Fruit fly (Drosophila melanogaster): ENCODE data around the gene p38c.

p38c gene

DNA sequence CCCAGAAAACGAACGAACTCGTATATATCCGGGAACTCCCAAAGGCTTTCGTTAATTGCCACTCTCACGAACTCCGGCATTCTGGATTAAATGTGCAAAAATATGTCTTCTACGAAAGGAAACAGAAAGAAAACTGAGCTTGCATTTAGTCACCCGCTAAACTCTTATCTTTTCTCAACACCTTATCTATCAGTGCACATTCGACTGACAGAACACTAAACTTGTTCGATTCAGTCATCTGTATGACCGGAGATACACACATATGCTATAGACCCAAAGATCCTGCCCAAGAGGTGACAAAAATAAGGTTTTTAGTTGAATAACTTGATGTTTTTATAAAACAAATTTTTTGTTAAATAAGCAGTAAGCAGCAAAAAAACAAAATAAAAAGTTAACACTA, at the start of gene p38c:
Gene p38c, minus strand, starts transcription at position 101 of the 400 bp plus-strand sequence.
- no peak for TF ChIP-seq h (optimal IDR thresholded peaks at IDR 0.05)
- no peak for TF ChIP-seq psq (optimal IDR thresholded peaks at IDR 0.05)
- no peak for TF ChIP-seq Sin3A (optimal IDR thresholded peaks at IDR 0.05)
- no peak for TF ChIP-seq Myc (optimal IDR thresholded peaks at IDR 0.05)
- TF ChIP-seq ttk (optimal IDR thresholded peaks at IDR 0.05), result no peak
- no peak for TF ChIP-seq insv (optimal IDR thresholded peaks at IDR 0.05)

DNA sequence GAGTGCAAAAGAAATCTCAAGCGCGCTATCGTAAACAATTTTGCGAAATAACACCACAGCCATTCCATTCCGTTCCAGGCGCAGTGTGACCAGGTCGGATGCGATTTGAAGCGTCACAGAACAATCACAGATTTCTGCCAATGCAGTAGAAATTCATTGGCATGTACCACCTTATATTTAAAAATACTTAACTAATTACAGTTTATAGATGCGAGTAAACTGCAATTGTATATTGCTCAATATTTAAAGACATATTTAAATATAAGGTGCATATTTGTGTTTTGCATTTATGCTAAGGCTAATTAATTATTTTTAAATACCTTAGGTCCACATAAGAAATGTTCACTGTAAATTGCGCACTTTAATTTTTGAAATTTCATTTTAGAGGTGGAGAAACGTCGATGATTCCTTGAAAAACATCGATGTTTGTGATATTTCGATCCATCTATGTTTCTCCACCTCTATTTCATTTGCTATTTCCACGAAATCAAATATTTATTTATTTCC, 43.4 kb upstream of the p38c start, which contains the start of the genes SMC6 and CG6204:
Gene SMC6, minus strand, starts transcription at position 51 of the 507 bp plus-strand sequence.
Gene CG6204, plus strand, starts transcription at position 460 of the 507 bp plus-strand sequence.
- no peak for TF ChIP-seq Myc (optimal IDR thresholded peaks at IDR 0.05)
- no peak for TF ChIP-seq h (optimal IDR thresholded peaks at IDR 0.05)
- no peak for TF ChIP-seq Sin3A (optimal IDR thresholded peaks at IDR 0.05)
- no peak for TF ChIP-seq ttk (optimal IDR thresholded peaks at IDR 0.05)
- no peak for TF ChIP-seq psq (optimal IDR thresholded peaks at IDR 0.05)
- TF ChIP-seq insv (optimal IDR thresholded peaks at IDR 0.05), result no peak

DNA sequence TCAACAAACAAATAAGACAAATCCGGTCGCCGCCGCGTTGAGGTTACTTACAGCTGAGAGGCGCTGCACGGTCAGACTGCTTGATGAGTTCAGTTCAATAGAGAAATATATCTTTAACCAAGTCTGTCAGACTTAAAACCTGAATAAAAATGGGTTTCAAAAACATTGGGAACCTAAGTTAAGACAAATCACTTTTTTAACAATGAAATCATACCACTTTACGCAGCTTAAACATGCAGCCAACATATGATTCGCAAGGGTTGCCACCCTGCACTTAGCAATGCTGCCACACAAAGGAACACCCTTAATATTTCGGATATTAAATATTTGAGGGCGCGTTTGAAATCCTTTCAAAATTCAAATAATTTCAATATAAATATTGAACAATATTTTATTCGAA, 38.6 kb upstream of the p38c start, which contains the start of gene CG5515:
Gene CG5515, minus strand, starts transcription at position 278 of the 400 bp plus-strand sequence.
- TF ChIP-seq h (optimal IDR thresholded peaks at IDR 0.05) (no peak), insv (optimal IDR thresholded peaks at IDR 0.05) (no peak), Myc (optimal IDR thresholded peaks at IDR 0.05) (no peak), psq (optimal IDR thresholded peaks at IDR 0.05) (no peak), ttk (optimal IDR thresholded peaks at IDR 0.05) (no peak), Sin3A (optimal IDR thresholded peaks at IDR 0.05) (no peak)

DNA sequence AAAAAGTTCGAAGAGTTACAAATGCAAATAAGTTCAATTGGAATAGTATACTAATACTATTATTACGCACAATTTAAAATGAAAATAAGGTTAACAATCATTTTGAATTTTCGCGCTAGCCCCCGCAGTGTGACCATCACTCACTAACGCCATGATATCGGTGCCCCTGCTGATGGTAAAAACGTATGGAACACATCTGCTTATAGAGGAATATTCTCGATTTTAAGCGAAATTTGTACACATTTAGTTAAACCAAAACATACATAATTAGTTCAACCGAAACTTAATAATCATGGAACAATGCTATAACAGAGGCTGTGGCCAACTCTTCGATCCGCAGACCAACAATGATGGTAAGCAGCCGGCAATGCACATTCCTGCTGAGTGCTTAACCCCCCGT, 36.2 kb upstream of the p38c start, which contains the start of gene mora:
Gene mora, plus strand, starts transcription at position 172 of the 400 bp plus-strand sequence.
- no peak for TF ChIP-seq ttk (optimal IDR thresholded peaks at IDR 0.05)
- no peak for TF ChIP-seq h (optimal IDR thresholded peaks at IDR 0.05)
- TF ChIP-seq psq (optimal IDR thresholded peaks at IDR 0.05), result no peak
- TF ChIP-seq Myc (optimal IDR thresholded peaks at IDR 0.05), result no peak
- no peak for TF ChIP-seq insv (optimal IDR thresholded peaks at IDR 0.05)
- no peak for TF ChIP-seq Sin3A (optimal IDR thresholded peaks at IDR 0.05)

DNA sequence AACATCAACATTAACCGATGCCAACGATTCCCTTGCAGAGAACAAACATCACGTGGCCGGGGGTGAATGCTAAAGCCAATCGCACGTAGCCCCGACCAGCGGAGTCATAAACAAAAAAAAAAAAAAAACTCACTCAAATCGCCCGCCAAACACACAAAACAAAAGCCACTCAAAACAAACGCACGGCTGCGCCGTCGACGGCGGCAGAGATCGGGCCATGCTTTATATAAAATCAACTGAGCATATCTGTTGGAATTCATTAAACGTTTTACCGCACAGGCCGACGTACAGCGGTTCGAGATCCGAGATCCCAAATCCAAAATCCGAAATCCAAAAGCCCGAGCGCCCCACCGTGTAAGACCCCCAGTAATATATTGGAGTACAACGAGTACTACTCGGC, 22.4 kb upstream of the p38c start, which contains the start of gene CG13606:
Gene CG13606, plus strand, starts transcription at position 250 of the 400 bp plus-strand sequence.
- no peak for TF ChIP-seq psq (optimal IDR thresholded peaks at IDR 0.05)
- TF ChIP-seq h (optimal IDR thresholded peaks at IDR 0.05), result no peak

DNA sequence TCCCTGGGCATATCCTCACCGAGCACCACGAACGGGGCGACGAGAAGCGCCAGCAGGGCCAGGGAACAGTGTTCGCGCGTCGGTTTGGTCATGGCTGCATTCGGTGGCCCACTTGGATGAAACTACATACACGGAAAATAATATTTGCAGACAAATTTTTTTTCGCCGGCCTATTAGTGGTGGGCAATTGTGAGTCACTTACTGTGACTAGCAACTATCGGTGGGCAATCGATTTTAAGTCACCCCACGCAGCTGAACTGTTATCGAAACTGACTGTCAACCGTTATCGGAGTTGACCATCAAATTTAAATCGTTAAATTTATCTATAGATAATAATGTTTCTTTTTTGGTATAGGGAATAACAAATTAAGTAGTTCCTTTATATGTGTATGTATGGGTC, 19.4 kb upstream of the p38c start, which contains the start of gene CG5510:
Gene CG5510, minus strand, starts transcription at position 201 of the 400 bp plus-strand sequence.
- TF ChIP-seq Sin3A (optimal IDR thresholded peaks at IDR 0.05), result no peak
- no peak for TF ChIP-seq psq (optimal IDR thresholded peaks at IDR 0.05)
- no peak for TF ChIP-seq ttk (optimal IDR thresholded peaks at IDR 0.05)

DNA sequence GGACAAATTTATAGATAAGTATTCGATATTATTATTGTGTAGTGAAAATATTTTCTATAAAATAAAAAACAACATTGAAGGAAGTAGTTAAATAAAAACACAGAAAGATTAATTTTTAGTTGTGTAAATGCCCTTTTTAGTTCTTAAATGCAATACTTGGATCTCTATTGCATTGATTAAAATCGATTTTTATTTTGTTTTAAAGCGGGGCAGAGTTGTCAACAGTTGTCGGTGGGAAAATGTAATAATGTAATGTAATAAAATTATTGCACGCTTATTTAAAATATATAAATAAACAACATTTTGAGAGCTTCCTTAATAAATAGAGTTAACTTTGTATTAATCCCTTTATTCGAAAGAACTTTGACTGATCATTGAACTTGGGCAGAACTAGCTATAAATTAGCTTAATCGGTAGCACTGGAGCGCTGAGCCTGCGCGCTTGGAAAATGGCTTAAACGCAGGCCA, 13.6 kb upstream of the p38c start, which contains the start of gene Apc2:
Gene Apc2, plus strand, starts transcription at position 411 of the 467 bp plus-strand sequence.
- TF ChIP-seq insv (optimal IDR thresholded peaks at IDR 0.05) (no peak), Myc (optimal IDR thresholded peaks at IDR 0.05) (no peak), Sin3A (optimal IDR thresholded peaks at IDR 0.05) (no peak), psq (optimal IDR thresholded peaks at IDR 0.05) (no peak), ttk (optimal IDR thresholded peaks at IDR 0.05) (no peak), h (optimal IDR thresholded peaks at IDR 0.05) (no peak)

DNA sequence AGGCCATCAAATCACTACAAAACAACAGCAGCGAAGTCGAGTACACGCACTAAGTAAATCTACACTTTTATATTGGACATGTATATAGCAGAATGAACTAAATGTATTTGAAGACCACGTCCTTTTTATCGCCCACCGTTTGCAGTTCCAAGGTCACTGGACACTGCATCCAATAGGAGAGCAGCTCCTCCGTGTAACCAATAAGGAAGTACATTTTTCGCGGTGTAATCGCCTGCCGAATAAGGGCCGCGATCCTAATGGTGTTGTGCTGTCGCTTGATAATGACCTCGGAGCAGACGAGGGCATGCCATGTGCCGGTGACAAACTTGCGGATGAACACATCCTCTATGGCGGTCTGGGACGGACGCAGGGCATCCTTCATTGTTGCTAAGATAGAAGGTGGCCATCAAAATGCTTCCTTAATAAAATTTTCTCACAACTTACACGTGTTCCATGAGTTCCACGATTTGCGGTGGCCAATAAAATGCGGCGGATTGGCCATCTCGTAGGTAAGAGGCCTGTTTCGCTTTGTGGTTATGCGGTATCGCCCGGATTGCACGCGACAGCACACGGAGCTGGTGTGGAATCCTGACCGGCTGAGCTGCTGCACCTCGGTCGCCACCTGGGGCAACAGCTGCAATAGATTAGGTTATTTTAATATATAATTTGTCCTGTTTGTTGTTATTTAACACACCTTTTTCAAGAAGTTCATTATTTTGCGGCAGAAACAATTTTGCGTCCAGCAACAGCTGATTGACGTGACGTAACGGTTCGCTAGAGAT, 13.0 kb upstream of the p38c start, which contains the start of gene mRpS24:
Gene mRpS24, minus strand, starts transcription at position 772 of the 782 bp plus-strand sequence.
- no peak for TF ChIP-seq ttk (optimal IDR thresholded peaks at IDR 0.05)
- no peak for TF ChIP-seq Sin3A (optimal IDR thresholded peaks at IDR 0.05)
- TF ChIP-seq psq (optimal IDR thresholded peaks at IDR 0.05), result no peak
- TF ChIP-seq insv (optimal IDR thresholded peaks at IDR 0.05), result no peak
- no peak for TF ChIP-seq h (optimal IDR thresholded peaks at IDR 0.05)
- TF ChIP-seq Myc (optimal IDR thresholded peaks at IDR 0.05), result no peak

DNA sequence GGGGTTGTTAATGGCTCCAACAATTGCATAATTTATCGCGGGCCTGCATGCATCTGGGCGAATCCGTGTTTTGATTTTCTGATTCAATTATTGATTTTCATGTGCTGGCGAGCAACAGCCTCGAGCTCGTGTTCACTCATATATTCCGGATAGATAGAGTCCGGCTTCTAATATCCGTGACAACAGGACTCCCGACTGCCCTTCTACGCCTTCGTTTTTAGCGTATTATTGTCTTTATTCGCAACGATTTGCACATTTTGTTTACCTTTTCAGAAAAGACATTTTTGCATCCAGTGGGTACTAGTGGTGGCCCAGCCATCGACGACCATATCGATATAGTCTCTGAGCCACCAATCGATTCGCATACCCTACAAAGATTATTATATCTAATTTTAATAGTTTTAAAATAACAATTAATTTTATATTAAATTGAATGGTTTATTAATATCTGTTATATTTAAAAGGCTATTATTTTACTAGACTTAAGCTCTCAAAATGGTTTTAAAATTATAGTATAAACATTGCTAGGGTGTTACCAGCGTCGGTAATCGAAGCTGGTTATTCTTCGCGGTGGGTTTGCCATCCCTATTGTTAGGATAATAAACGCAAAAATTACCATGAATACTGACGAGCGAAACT, 11.3 kb upstream of the p38c start, which contains the start of the genes Myo95E and TBC1d7:
Gene Myo95E, minus strand, starts transcription at position 326 of the 639 bp plus-strand sequence.
Gene TBC1d7, plus strand, starts transcription at position 555 of the 639 bp plus-strand sequence.
- TF ChIP-seq Myc (optimal IDR thresholded peaks at IDR 0.05), result no peak
- no peak for TF ChIP-seq ttk (optimal IDR thresholded peaks at IDR 0.05)
- TF ChIP-seq psq (optimal IDR thresholded peaks at IDR 0.05), result no peak
- no peak for TF ChIP-seq Sin3A (optimal IDR thresholded peaks at IDR 0.05)
- no peak for TF ChIP-seq h (optimal IDR thresholded peaks at IDR 0.05)
- TF ChIP-seq insv (optimal IDR thresholded peaks at IDR 0.05), result no peak

DNA sequence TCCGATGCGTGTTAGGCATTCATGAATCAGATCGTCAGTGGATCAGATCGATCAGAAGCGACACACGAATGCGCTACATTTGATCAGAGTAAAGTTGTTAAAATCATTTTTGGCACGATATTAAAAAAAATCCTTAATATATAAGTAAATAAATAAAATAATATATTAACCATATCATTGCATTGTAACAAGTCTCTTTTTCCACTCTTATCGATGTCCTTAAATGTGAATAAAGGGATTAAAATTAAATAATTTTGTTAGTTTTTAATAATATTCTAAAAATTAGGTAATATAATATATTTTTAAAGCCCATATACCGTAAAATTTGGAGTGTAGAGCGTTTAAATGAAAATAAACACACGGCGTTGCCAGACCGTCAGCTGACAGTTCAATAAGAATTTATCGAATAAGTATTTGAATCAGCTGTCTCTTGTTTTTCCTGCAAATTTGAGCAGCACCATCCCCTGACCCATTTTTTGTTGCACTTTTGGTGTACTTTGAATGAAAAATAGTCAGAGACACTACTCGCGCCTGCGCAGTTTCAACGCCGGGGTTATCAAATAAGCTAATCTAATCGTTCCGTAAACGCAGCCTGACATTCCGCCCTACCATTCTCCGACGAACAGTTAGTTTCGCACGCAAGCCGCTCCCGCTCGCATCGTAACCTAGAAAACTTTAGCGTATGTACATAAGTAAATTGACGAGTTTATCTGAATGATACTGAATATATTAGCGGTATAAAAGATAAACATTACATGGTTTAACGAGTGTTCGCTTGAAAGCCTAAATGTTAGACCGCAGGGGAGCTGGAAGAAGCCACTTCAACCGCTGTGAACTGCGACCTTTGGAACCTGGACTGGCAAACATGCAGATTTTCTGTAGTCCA, 2.2 kb upstream of the p38c start, which contains the start of the genes p38a and CG6178:
Gene p38a, minus strand, starts transcription at position 398 of the 886 bp plus-strand sequence.
Gene CG6178, plus strand, starts transcription at position 424 of the 886 bp plus-strand sequence.
- no peak for TF ChIP-seq Sin3A (optimal IDR thresholded peaks at IDR 0.05)
- no peak for TF ChIP-seq ttk (optimal IDR thresholded peaks at IDR 0.05)
- TF ChIP-seq h (optimal IDR thresholded peaks at IDR 0.05), result no peak

DNA sequence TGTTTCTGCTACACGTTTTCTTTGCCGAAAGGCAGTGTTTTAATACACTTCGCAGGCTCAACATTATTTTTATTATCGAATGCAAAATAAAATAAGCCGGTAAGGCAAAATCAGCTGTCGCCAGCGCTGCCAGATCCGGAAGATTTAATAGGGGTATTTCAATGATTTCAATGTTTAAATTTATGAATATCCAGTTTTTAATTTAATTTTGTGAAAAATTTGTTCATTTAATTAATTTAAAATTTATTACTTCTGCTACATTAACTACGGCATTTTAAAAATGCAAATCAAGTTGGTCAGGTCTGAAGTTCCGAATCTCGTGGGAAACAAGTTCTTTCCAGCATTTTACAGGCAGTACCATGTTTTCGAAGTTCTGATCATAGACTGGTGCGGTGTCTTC, 1.2 kb downstream of the p38c start, which contains the start of gene Slimp:
Gene Slimp, minus strand, starts transcription at position 130 of the 400 bp plus-strand sequence.
- no peak for TF ChIP-seq Myc (optimal IDR thresholded peaks at IDR 0.05)
- no peak for TF ChIP-seq ttk (optimal IDR thresholded peaks at IDR 0.05)
- TF ChIP-seq insv (optimal IDR thresholded peaks at IDR 0.05), result no peak
- no peak for TF ChIP-seq h (optimal IDR thresholded peaks at IDR 0.05)
- TF ChIP-seq psq (optimal IDR thresholded peaks at IDR 0.05), result no peak
- no peak for TF ChIP-seq Sin3A (optimal IDR thresholded peaks at IDR 0.05)
